Fruit fly (Drosophila melanogaster): ENCODE measurements around the gene Hs2st.

Hs2st gene

dm6 chr2L:19402667-19403066 is 41.9 kb downstream of the Hs2st start:
- TF ChIP-seq ovo (GFP tag; optimal IDR thresholded peaks at IDR 0.05), result no peak
- no peak for TF ChIP-seq toe (GFP tag; optimal IDR thresholded peaks at IDR 0.05)
- no peak for TF ChIP-seq CG12768 (GFP tag; optimal IDR thresholded peaks at IDR 0.05)
- TF ChIP-seq cic (GFP tag; optimal IDR thresholded peaks at IDR 0.05), result no peak
- TF ChIP-seq tj (GFP tag; optimal IDR thresholded peaks at IDR 0.05), result no peak
- no peak for TF ChIP-seq Clk (GFP tag; optimal IDR thresholded peaks at IDR 0.05)
- TF ChIP-seq Mnt (GFP tag; optimal IDR thresholded peaks at IDR 0.05), result no peak
- TF ChIP-seq CG1620 (GFP tag; optimal IDR thresholded peaks at IDR 0.05), result no peak
- TF ChIP-seq kay (GFP tag; ENCODE audit: borderline replicate concordance), result no peak
- no peak for TF ChIP-seq CG7101 (tag; optimal IDR thresholded peaks at IDR 0.05)
- TF ChIP-seq CG14711 (tag; optimal IDR thresholded peaks at IDR 0.05), result no peak

- TF ChIP-seq toe (GFP tag; optimal IDR thresholded peaks at IDR 0.05), result no peak
- no peak for TF ChIP-seq tj (GFP tag; optimal IDR thresholded peaks at IDR 0.05)
- TF ChIP-seq Mnt (GFP tag; optimal IDR thresholded peaks at IDR 0.05), result no peak
- no peak for TF ChIP-seq CG33017 (tag; optimal IDR thresholded peaks at IDR 0.05)
- no peak for TF ChIP-seq CG1620 (GFP tag; optimal IDR thresholded peaks at IDR 0.05)
- no peak for TF ChIP-seq CG7101 (tag; optimal IDR thresholded peaks at IDR 0.05)
These were observed 42.6 kb downstream of the Hs2st start for dm6 chr2L:19401914-19402313.

- TF ChIP-seq Clk (GFP tag; optimal IDR thresholded peaks at IDR 0.05) (no peak), CG1620 (GFP tag; optimal IDR thresholded peaks at IDR 0.05) (no peak), tj (GFP tag; optimal IDR thresholded peaks at IDR 0.05) (peak; percentile 62), CG33017 (tag; optimal IDR thresholded peaks at IDR 0.05) (peak; percentile 57), CG7045 (GFP tag; optimal IDR thresholded peaks at IDR 0.05) (peak; percentile 71), CG7101 (tag; optimal IDR thresholded peaks at IDR 0.05) (peak; percentile 74), kay (GFP tag; ENCODE audit: borderline replicate concordance) (peak; percentile 15), cnc (optimal IDR thresholded peaks at IDR 0.05) (no peak), Mnt (GFP tag; optimal IDR thresholded peaks at IDR 0.05) (no peak), CG5204 (GFP tag; optimal IDR thresholded peaks at IDR 0.05) (peak; percentile 41), cic (GFP tag; optimal IDR thresholded peaks at IDR 0.05) (peak; percentile 64), CG11617 (GFP tag; optimal IDR thresholded peaks at IDR 0.05) (peak; percentile 86), Crg-1 (GFP tag; optimal IDR thresholded peaks at IDR 0.05) (peak; percentile 41), bab1 (GFP tag; optimal IDR thresholded peaks at IDR 0.05) (no peak), Hr96 (GFP tag; optimal IDR thresholded peaks at IDR 0.05) (peak; percentile 26), CG12768 (GFP tag; optimal IDR thresholded peaks at IDR 0.05) (peak; percentile 88), pad (GFP tag; optimal IDR thresholded peaks at IDR 0.05) (peak; percentile 95), ovo (GFP tag; optimal IDR thresholded peaks at IDR 0.05) (peak; percentile 20), CG14711 (tag; optimal IDR thresholded peaks at IDR 0.05) (peak; percentile 65), toe (GFP tag; optimal IDR thresholded peaks at IDR 0.05) (peak; percentile 49)
These were observed 46.0 kb downstream of the Hs2st start, which contains the start of gene CG17544 for dm6 chr2L:19398317-19399234. TSS of gene CG17544 (minus strand) at chr2L:19398493.

dm6 chr2L:19397617-19398316 is 46.8 kb downstream of the Hs2st start:
- peak; percentile 68 for TF ChIP-seq CG12768 (GFP tag; optimal IDR thresholded peaks at IDR 0.05)
- no peak for TF ChIP-seq tj (GFP tag; optimal IDR thresholded peaks at IDR 0.05)
- TF ChIP-seq Mnt (GFP tag; optimal IDR thresholded peaks at IDR 0.05), result no peak
- TF ChIP-seq ovo (GFP tag; optimal IDR thresholded peaks at IDR 0.05), result no peak
- TF ChIP-seq CG11617 (GFP tag; optimal IDR thresholded peaks at IDR 0.05), result peak; percentile 42
- TF ChIP-seq CG7045 (GFP tag; optimal IDR thresholded peaks at IDR 0.05), result peak; percentile 23
- TF ChIP-seq Clk (GFP tag; optimal IDR thresholded peaks at IDR 0.05), result peak; percentile 21
- TF ChIP-seq cnc (optimal IDR thresholded peaks at IDR 0.05), result no peak
- peak; percentile 43 for TF ChIP-seq Hr96 (GFP tag; optimal IDR thresholded peaks at IDR 0.05)
- TF ChIP-seq CG5204 (GFP tag; optimal IDR thresholded peaks at IDR 0.05), result peak; percentile 40
- peak; percentile 48 for TF ChIP-seq CG7101 (tag; optimal IDR thresholded peaks at IDR 0.05)
- no peak for TF ChIP-seq kay (GFP tag; ENCODE audit: borderline replicate concordance)
- peak; percentile 53 for TF ChIP-seq toe (GFP tag; optimal IDR thresholded peaks at IDR 0.05)
- no peak for TF ChIP-seq bab1 (GFP tag; optimal IDR thresholded peaks at IDR 0.05)
- TF ChIP-seq CG33017 (tag; optimal IDR thresholded peaks at IDR 0.05), result peak; percentile 29
- no peak for TF ChIP-seq CG14711 (tag; optimal IDR thresholded peaks at IDR 0.05)
- TF ChIP-seq cic (GFP tag; optimal IDR thresholded peaks at IDR 0.05), result peak; percentile 2

- TF ChIP-seq bab1 (GFP tag; optimal IDR thresholded peaks at IDR 0.05) (no peak), CG1620 (GFP tag; optimal IDR thresholded peaks at IDR 0.05) (no peak), Clk (GFP tag; optimal IDR thresholded peaks at IDR 0.05) (no peak), CG7045 (GFP tag; optimal IDR thresholded peaks at IDR 0.05) (no peak), pad (GFP tag; optimal IDR thresholded peaks at IDR 0.05) (no peak), tj (GFP tag; optimal IDR thresholded peaks at IDR 0.05) (no peak), toe (GFP tag; optimal IDR thresholded peaks at IDR 0.05) (no peak), CG14711 (tag; optimal IDR thresholded peaks at IDR 0.05) (no peak), Mnt (GFP tag; optimal IDR thresholded peaks at IDR 0.05) (no peak), cic (GFP tag; optimal IDR thresholded peaks at IDR 0.05) (no peak), CG11617 (GFP tag; optimal IDR thresholded peaks at IDR 0.05) (no peak), Crg-1 (GFP tag; optimal IDR thresholded peaks at IDR 0.05) (no peak), CG12768 (GFP tag; optimal IDR thresholded peaks at IDR 0.05) (no peak)
These were observed 50.8 kb downstream of the Hs2st start, which contains the start of gene CG31798 for dm6 chr2L:19393703-19394210. TSS of gene CG31798 (plus strand) at chr2L:19394160.

Measured in whole organism, adult.